Fruit fly (Drosophila melanogaster): ENCODE measurements around the gene CG13919.

DNA sequence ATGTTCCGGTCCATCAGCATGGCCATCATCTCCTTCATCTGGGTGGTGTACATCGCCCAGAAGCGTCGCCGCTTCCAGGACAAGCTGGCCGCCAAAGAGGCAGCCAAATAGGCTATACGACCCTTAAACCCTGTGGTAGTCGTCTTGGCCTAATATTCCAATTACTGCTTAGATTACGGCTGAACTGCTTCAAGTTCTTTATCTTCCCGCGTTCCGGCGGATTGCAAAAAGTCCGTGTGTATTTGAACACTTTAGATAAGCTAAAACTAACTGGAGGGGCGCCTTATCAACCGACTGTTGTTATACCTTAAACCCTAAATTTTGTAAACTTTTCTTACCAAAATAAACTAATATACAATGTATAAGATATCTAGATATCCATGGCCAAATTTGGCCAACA lies 8.5 kb downstream of the CG13919 start:
- no peak for TF ChIP-seq CG9705 (GFP tag; optimal IDR thresholded peaks at IDR 0.05)
- TF ChIP-seq psq (GFP tag; optimal IDR thresholded peaks at IDR 0.05): no peak
- TF ChIP-seq rgr (GFP tag; optimal IDR thresholded peaks at IDR 0.05): no peak
- no peak for TF ChIP-seq Vsx2 (GFP tag; optimal IDR thresholded peaks at IDR 0.05; ENCODE audit: partially characterized antibody)
- no peak for TF ChIP-seq Dfd (GFP tag; optimal IDR thresholded peaks at IDR 0.05)
- TF ChIP-seq N (GFP tag; optimal IDR thresholded peaks at IDR 0.05): no peak
- TF ChIP-seq pan (optimal IDR thresholded peaks at IDR 0.05): no peak
- TF ChIP-seq Jra (GFP tag; optimal IDR thresholded peaks at IDR 0.05): no peak
- TF ChIP-seq brk (GFP tag; optimal IDR thresholded peaks at IDR 0.05): no peak
- TF ChIP-seq dl (GFP tag; optimal IDR thresholded peaks at IDR 0.05; ENCODE audit: insufficient read depth in 1 of 2, partially characterized antibody in 2 of 2): no peak
